Fruit fly (Drosophila melanogaster) whole organism, adult: ENCODE measurements around the gene ida.

Experiments used
- CG11617 ChIP-seq: fragments of 200-800 bp; sonication (Bioruptor generic); optimal IDR thresholded peaks from 2 replicates; lab custom pipeline; 2017; ENCODE audit warnings: mild to moderate bottlenecking, missing biosample characterization, missing genetic modification reagents, missing genetic modification characterization
- CG14711 ChIP-seq: fragments of 200-800 bp; sonication (Bioruptor generic); optimal IDR thresholded peaks from 2 replicates; lab custom pipeline; 2018; ENCODE audit warnings: missing biosample characterization, mild to moderate bottlenecking, missing genetic modification characterization, moderate library complexity
- CG1620 ChIP-seq: fragments of 200-800 bp; sonication (Bioruptor generic); optimal IDR thresholded peaks from 2 replicates; lab custom pipeline; 2016; ENCODE audit warnings: missing biosample characterization, missing genetic modification characterization
- CG33017 ChIP-seq: fragments of 200-800 bp; sonication (Bioruptor generic); optimal IDR thresholded peaks from 2 replicates; lab custom pipeline; 2018; ENCODE audit warnings: missing biosample characterization, mild to moderate bottlenecking, missing genetic modification characterization, moderate library complexity
- CG5204 ChIP-seq: fragments of 200-800 bp; sonication (Bioruptor generic); optimal IDR thresholded peaks from 2 replicates; lab custom pipeline; 2016; ENCODE audit warnings: missing biosample characterization, missing genetic modification characterization
- CG7045 ChIP-seq: fragments of 200-800 bp; sonication (Bioruptor generic); optimal IDR thresholded peaks from 2 replicates; lab custom pipeline; 2017; ENCODE audit warnings: missing biosample characterization, mild to moderate bottlenecking, missing genetic modification characterization
- CG7101 ChIP-seq: fragments of 200-800 bp; sonication (Bioruptor generic); optimal IDR thresholded peaks from 2 replicates; lab custom pipeline; 2018; ENCODE audit warnings: missing biosample characterization, mild to moderate bottlenecking, missing genetic modification characterization, moderate library complexity
- Clk ChIP-seq: fragments of 200-800 bp; sonication (Bioruptor generic); optimal IDR thresholded peaks from 2 replicates; lab custom pipeline; 2017; ENCODE audit warnings: missing biosample characterization, missing genetic modification characterization
- Crg-1 ChIP-seq: fragments of 200-800 bp; sonication (Bioruptor generic); optimal IDR thresholded peaks from 2 replicates; lab custom pipeline; 2016; ENCODE audit warnings: missing biosample characterization, missing genetic modification characterization
- Hr96 ChIP-seq: fragments of 200-800 bp; sonication (Bioruptor generic); optimal IDR thresholded peaks from 2 replicates; lab custom pipeline; 2016; ENCODE audit warnings: missing biosample characterization, missing genetic modification characterization
- Mnt ChIP-seq: fragments of 200-800 bp; sonication (Bioruptor generic); optimal IDR thresholded peaks from 2 replicates; lab custom pipeline; 2016; ENCODE audit warnings: missing biosample characterization, mild to moderate bottlenecking, missing genetic modification characterization
- bab1 ChIP-seq: fragments of 200-800 bp; sonication (Bioruptor generic); optimal IDR thresholded peaks from 3 replicates; lab custom pipeline; 2019; ENCODE audit warnings: missing biosample characterization, mild to moderate bottlenecking, missing genetic modification characterization, moderate library complexity
- cic ChIP-seq: fragments of 200-800 bp; sonication (Bioruptor generic); optimal IDR thresholded peaks from 2 replicates; lab custom pipeline; 2017; ENCODE audit warnings: missing biosample characterization, mild to moderate bottlenecking, missing genetic modification characterization, moderate library complexity
- cnc ChIP-seq, 2 experiments: fragments of >200 bp; optimal IDR thresholded peaks; 2 replicates each; lab custom pipeline; 2017
- kay ChIP-seq: fragments of 200-800 bp; sonication (Bioruptor generic); peaks from one replicate; lab custom pipeline; 2016; ENCODE audit warnings: missing biosample characterization, missing genetic modification characterization, borderline replicate concordance
- ovo ChIP-seq: fragments of 200-800 bp; sonication (Bioruptor generic); optimal IDR thresholded peaks from 2 replicates; lab custom pipeline; 2016; ENCODE audit warnings: missing biosample characterization, missing genetic modification characterization
- pad ChIP-seq: fragments of 200-800 bp; sonication (Bioruptor generic); optimal IDR thresholded peaks from 3 replicates; lab custom pipeline; 2017; ENCODE audit warnings: missing biosample characterization, missing genetic modification characterization, mild to moderate bottlenecking, moderate library complexity, missing genetic modification reagents
- tj ChIP-seq: fragments of 200-800 bp; sonication (Bioruptor generic); optimal IDR thresholded peaks from 3 replicates; lab custom pipeline; 2017; ENCODE audit warnings: missing biosample characterization, mild to moderate bottlenecking, missing genetic modification characterization, moderate library complexity
- toe ChIP-seq: fragments of 200-800 bp; sonication (Bioruptor generic); optimal IDR thresholded peaks from 2 replicates; lab custom pipeline; 2016; ENCODE audit warnings: missing biosample characterization, missing genetic modification characterization

ida gene

dm6 chr3L:3947301-3947941, 42.3 kb downstream of the ida start, which contains the start of gene CG10853:
Gene CG10853 (plus strand): TSS chr3L:3947891.
- TF ChIP-seq CG33017 (tag; lab: Kevin White, UChicago): no peak
- no peak for TF ChIP-seq Mnt
- TF ChIP-seq cic (GFP tag; lab: Kevin White, UChicago): no peak

dm6 chr3L:3949205-3949604, 44.1 kb downstream of the ida start, which contains the start of gene CG14983:
Gene CG14983 (minus strand): TSS chr3L:3949305.
- TF ChIP-seq pad (GFP tag; lab: Kevin White, UChicago): no peak
- TF ChIP-seq toe (GFP tag; lab: Kevin White, UChicago): no peak
- no peak for TF ChIP-seq tj (GFP tag; lab: Kevin White, UChicago)
- no peak for TF ChIP-seq cnc (optimal IDR thresholded peaks at IDR 0.05; lab: Kevin White, UChicago)
- no peak for TF ChIP-seq CG33017 (tag; lab: Kevin White, UChicago)
- no peak for TF ChIP-seq CG7101 (tag; lab: Kevin White, UChicago)
- no peak for TF ChIP-seq Crg-1
- TF ChIP-seq cic (GFP tag; lab: Kevin White, UChicago): no peak
- TF ChIP-seq ovo: no peak
- no peak for TF ChIP-seq kay
- no peak for TF ChIP-seq CG14711 (tag; lab: Kevin White, UChicago)
- no peak for TF ChIP-seq CG1620 (GFP tag; lab: Kevin White, UChicago)
- TF ChIP-seq CG11617 (GFP tag; lab: Kevin White, UChicago): no peak
- no peak for TF ChIP-seq bab1
- TF ChIP-seq Clk (GFP tag; lab: Kevin White, UChicago): no peak
- no peak for TF ChIP-seq Hr96 (GFP tag; lab: Kevin White, UChicago)

- TF ChIP-seq Mnt (no peak), ovo (no peak), CG1620 (GFP tag; lab: Kevin White, UChicago) (no peak), pad (GFP tag; lab: Kevin White, UChicago) (no peak), tj (GFP tag; lab: Kevin White, UChicago) (no peak), CG5204 (GFP tag; lab: Kevin White, UChicago) (no peak), cnc (optimal IDR thresholded peaks at IDR 0.05; lab: Kevin White, UChicago) (no peak), Crg-1 (no peak), CG33017 (tag; lab: Kevin White, UChicago) (no peak), Clk (GFP tag; lab: Kevin White, UChicago) (no peak), Hr96 (GFP tag; lab: Kevin White, UChicago) (no peak), cic (GFP tag; lab: Kevin White, UChicago) (no peak), CG14711 (tag; lab: Kevin White, UChicago) (no peak), bab1 (no peak)
These were observed 46.7 kb downstream of the ida start for dm6 chr3L:3951875-3952274.

- TF ChIP-seq pad (GFP tag; lab: Kevin White, UChicago) (no peak), bab1 (no peak), CG7101 (tag; lab: Kevin White, UChicago) (no peak), CG33017 (tag; lab: Kevin White, UChicago) (no peak), CG7045 (GFP tag; lab: Kevin White, UChicago) (peak; percentile 13), Clk (GFP tag; lab: Kevin White, UChicago) (no peak)
These were observed 47.3 kb downstream of the ida start, which contains the start of gene CG14984 for dm6 chr3L:3952468-3952867. Gene CG14984 (minus strand): TSS chr3L:3952550.
